Fruit fly (Drosophila melanogaster) whole organism, embryonic: ENCODE data around the gene CG12522.
A peak's percentile ranks its signal among the peaks of the same experiment; 100 is the strongest.

Source experiments
- Ada2b ChIP-seq: fragments of 200-800 bp; sonication (Bioruptor generic); IDR thresholded peaks from 2 replicates; pipeline ENCODE4 v1.3.6; 2022; ENCODE audit warnings: missing biosample characterization, missing genetic modification characterization
- Atf3 ChIP-seq: fragments of 200-800 bp; sonication (Bioruptor generic); optimal IDR thresholded peaks from 3 replicates; lab custom pipeline; 2016; ENCODE audit warnings: missing biosample characterization, missing genetic modification characterization
- Blimp-1 ChIP-seq: fragments of 200-800 bp; sonication (Bioruptor generic); optimal IDR thresholded peaks from 3 replicates; lab custom pipeline; 2018; ENCODE audit warnings: missing biosample characterization, missing genetic modification characterization, mild to moderate bottlenecking, moderate library complexity, missing genetic modification reagents
- BtbVII ChIP-seq: fragments of 200-800 bp; sonication (Bioruptor generic); optimal IDR thresholded peaks from 3 replicates; lab custom pipeline; 2017; ENCODE audit warnings: missing biosample characterization, mild to moderate bottlenecking, missing genetic modification characterization
- Bteb2 ChIP-seq: fragments of 200-800 bp; sonication (Bioruptor generic); optimal IDR thresholded peaks from 2 replicates; lab custom pipeline; 2016; ENCODE audit warnings: missing biosample characterization, missing genetic modification characterization
- CG10543 ChIP-seq: fragments of 200-800 bp; sonication (Bioruptor generic); optimal IDR thresholded peaks from 3 replicates; lab custom pipeline; 2017; ENCODE audit warnings: missing biosample characterization, mild to moderate bottlenecking, missing genetic modification characterization, moderate library complexity
- CG12219 ChIP-seq: fragments of 200-800 bp; sonication (Bioruptor generic); optimal IDR thresholded peaks from 3 replicates; lab custom pipeline; 2018; ENCODE audit warnings: missing biosample characterization, mild to moderate bottlenecking, missing genetic modification characterization
- CG12659 ChIP-seq: fragments of 200-800 bp; sonication (Bioruptor generic); optimal IDR thresholded peaks from 3 replicates; lab custom pipeline; 2017; ENCODE audit warnings: mild to moderate bottlenecking, missing biosample characterization, missing genetic modification reagents, missing genetic modification characterization
- CG16779 ChIP-seq: fragments of 200-800 bp; sonication (Bioruptor generic); IDR thresholded peaks from 2 replicates; pipeline ENCODE4 v1.3.6; 2022; ENCODE audit warnings: missing biosample characterization, missing genetic modification characterization
- CG18599 ChIP-seq: fragments of 200-800 bp; sonication (Bioruptor generic); optimal IDR thresholded peaks from 3 replicates; lab custom pipeline; 2017; ENCODE audit warnings: missing biosample characterization, missing genetic modification characterization, mild to moderate bottlenecking, moderate library complexity, missing genetic modification reagents
- CG18619 ChIP-seq: fragments of 200-800 bp; sonication (Bioruptor generic); optimal IDR thresholded peaks from 3 replicates; lab custom pipeline; 2017; ENCODE audit warnings: missing biosample characterization, mild to moderate bottlenecking, missing genetic modification characterization
- CG2199 ChIP-seq: fragments of 200-800 bp; sonication (Bioruptor generic); IDR thresholded peaks from 3 replicates; pipeline ENCODE4 v1.3.6; 2022; ENCODE audit warnings: missing biosample characterization, missing genetic modification characterization
- CG3726 ChIP-seq: fragments of 200-800 bp; sonication (Bioruptor generic); IDR thresholded peaks from 3 replicates; pipeline ENCODE4, ENCODE4 v1.3.6; 2022; ENCODE audit warnings: missing biosample characterization, missing genetic modification characterization
- CG3838 ChIP-seq: fragments of 200-800 bp; sonication (Bioruptor generic); optimal IDR thresholded peaks from 3 replicates; lab custom pipeline; 2016; ENCODE audit warnings: missing biosample characterization, missing genetic modification characterization
- CG3847 ChIP-seq: fragments of 200-800 bp; sonication (Bioruptor generic); IDR thresholded peaks from 2 replicates; pipeline ENCODE4 v1.3.6; 2022; ENCODE audit warnings: missing biosample characterization, missing genetic modification characterization
- CG3995 ChIP-seq: fragments of 200-800 bp; sonication (Bioruptor generic); optimal IDR thresholded peaks from 3 replicates; lab custom pipeline; 2016; ENCODE audit warnings: missing biosample characterization, missing genetic modification characterization
- CG42726 ChIP-seq: fragments of 200-800 bp; sonication (Bioruptor generic); IDR thresholded peaks from 2 replicates; pipeline ENCODE4 v1.3.6; 2022; ENCODE audit warnings: missing biosample characterization, missing genetic modification characterization; ENCODE audit not compliant: partially characterized antibody
- CG6254 ChIP-seq: fragments of 200-800 bp; sonication (Bioruptor generic); optimal IDR thresholded peaks from 3 replicates; lab custom pipeline; 2017; ENCODE audit warnings: mild to moderate bottlenecking, missing biosample characterization, missing genetic modification reagents, missing genetic modification characterization
- CG7786 ChIP-seq: fragments of 200-800 bp; sonication (Bioruptor generic); optimal IDR thresholded peaks from 2 replicates; lab custom pipeline; 2016; ENCODE audit warnings: missing biosample characterization, missing genetic modification characterization
- CG8089 ChIP-seq: fragments of 200-800 bp; sonication (Bioruptor generic); optimal IDR thresholded peaks from 3 replicates; lab custom pipeline; 2016; ENCODE audit warnings: missing biosample characterization, missing genetic modification characterization
- CG9797 ChIP-seq: fragments of 200-800 bp; sonication (Bioruptor generic); optimal IDR thresholded peaks from 3 replicates; lab custom pipeline; 2018; ENCODE audit warnings: missing biosample characterization, mild to moderate bottlenecking, missing genetic modification characterization
- D19B ChIP-seq: fragments of 200-800 bp; sonication (Bioruptor generic); optimal IDR thresholded peaks from 2 replicates; lab custom pipeline; 2017; ENCODE audit warnings: missing biosample characterization, mild to moderate bottlenecking, missing genetic modification characterization
- Eip74EF ChIP-seq, 2 experiments: fragments of 200-800 bp in 1 of 2; fragments of >200 bp in 1 of 2; sonication (Bioruptor generic) in 1 of 2; optimal IDR thresholded peaks; 2 replicates each; lab custom pipeline; 2017 to 2019; ENCODE audit warnings: missing biosample characterization in 2 of 2, missing genetic modification characterization in 2 of 2, mild to moderate bottlenecking in 1 of 2, moderate library complexity in 1 of 2
- Fer1 ChIP-seq: fragments of 200-800 bp; sonication (Bioruptor generic); optimal IDR thresholded peaks from 2 replicates; lab custom pipeline; 2017; ENCODE audit warnings: missing biosample characterization, mild to moderate bottlenecking, missing genetic modification characterization
- Gsc ChIP-seq: fragments of 200-800 bp; sonication (Bioruptor generic); IDR thresholded peaks from 2 replicates; pipeline ENCODE4 v1.3.6; 2022; ENCODE audit warnings: missing biosample characterization, missing genetic modification characterization
- H2.0 ChIP-seq: fragments of 200-800 bp; sonication (Bioruptor generic); IDR thresholded peaks from 2 replicates; pipeline ENCODE4 v1.3.6; 2022; ENCODE audit warnings: missing biosample characterization, missing genetic modification characterization
- HLH54F ChIP-seq: fragments of 200-800 bp; sonication (Bioruptor generic); optimal IDR thresholded peaks from 3 replicates; lab custom pipeline; 2016; ENCODE audit warnings: missing biosample characterization, missing genetic modification characterization
- Hand ChIP-seq: fragments of 200-800 bp; sonication (Bioruptor generic); optimal IDR thresholded peaks from 2 replicates; lab custom pipeline; 2017; ENCODE audit warnings: mild to moderate bottlenecking, missing biosample characterization, missing genetic modification reagents, missing genetic modification characterization
- HmgZ ChIP-seq: fragments of 200-800 bp; sonication (Bioruptor generic); optimal IDR thresholded peaks from 2 replicates; lab custom pipeline; 2018; ENCODE audit warnings: missing biosample characterization, mild to moderate bottlenecking, missing genetic modification characterization
- Mad ChIP-seq: fragments of 200-800 bp; sonication (Bioruptor generic); optimal IDR thresholded peaks from 2 replicates; lab custom pipeline; 2016; ENCODE audit warnings: missing biosample characterization, missing genetic modification characterization
- Med ChIP-seq: fragments of 200-800 bp; sonication (Bioruptor generic); peaks from one replicate; lab custom pipeline; 2016; ENCODE audit warnings: missing biosample characterization, missing genetic modification characterization, mild to moderate bottlenecking, inconsistent platforms, moderate library complexity
- Nf-YC ChIP-seq: fragments of 200-800 bp; optimal IDR thresholded peaks from 3 replicates; lab custom pipeline; 2019; ENCODE audit warnings: missing biosample characterization, mild to moderate bottlenecking, missing genetic modification characterization, moderate library complexity
- NfI ChIP-seq: fragments of 200-800 bp; sonication (Bioruptor generic); optimal IDR thresholded peaks from 3 replicates; lab custom pipeline; 2018; ENCODE audit warnings: missing biosample characterization, mild to moderate bottlenecking, missing genetic modification characterization, moderate library complexity
- PHDP ChIP-seq: fragments of 200-800 bp; sonication (Bioruptor generic); optimal IDR thresholded peaks from 3 replicates; lab custom pipeline; 2018; ENCODE audit warnings: missing biosample characterization, mild to moderate bottlenecking, missing genetic modification characterization, moderate library complexity
- cas ChIP-seq: fragments of 200-800 bp; sonication (Bioruptor generic); IDR thresholded peaks from 2 replicates; pipeline ENCODE4 v1.3.6; 2022; ENCODE audit warnings: missing biosample characterization, missing genetic modification characterization
- corto ChIP-seq: fragments of 200-800 bp; sonication (Bioruptor generic); optimal IDR thresholded peaks from 2 replicates; lab custom pipeline; 2016; ENCODE audit warnings: missing biosample characterization, mild to moderate bottlenecking, missing genetic modification characterization, moderate library complexity
- crol ChIP-seq: fragments of 200-800 bp; sonication (Bioruptor generic); IDR thresholded peaks from 2 replicates; pipeline ENCODE4 v1.3.6; 2022; ENCODE audit warnings: missing biosample characterization, missing genetic modification characterization
- danr ChIP-seq: fragments of 200-800 bp; sonication (Bioruptor generic); IDR thresholded peaks from 2 replicates; pipeline ENCODE4 v1.3.6; 2022; ENCODE audit warnings: missing biosample characterization, missing genetic modification characterization
- exex ChIP-seq: fragments of 200-800 bp; sonication (Bioruptor generic); optimal IDR thresholded peaks from 4 replicates; lab custom pipeline; 2018; ENCODE audit warnings: missing biosample characterization, mild to moderate bottlenecking, missing genetic modification characterization, moderate library complexity
- gfzf ChIP-seq: fragments of 200-800 bp; sonication (Bioruptor generic); optimal IDR thresholded peaks from 2 replicates; lab custom pipeline; 2016; ENCODE audit warnings: missing biosample characterization, mild to moderate bottlenecking, missing genetic modification characterization, moderate library complexity
- hb ChIP-seq: fragments of 200-800 bp; sonication (Bioruptor generic); IDR thresholded peaks from 3 replicates; pipeline ENCODE4 v1.3.6; 2022; ENCODE audit warnings: missing biosample characterization, missing genetic modification characterization; ENCODE audit not compliant: partially characterized antibody
- odd ChIP-seq: fragments of 200-800 bp; sonication (Bioruptor generic); optimal IDR thresholded peaks from 2 replicates; lab custom pipeline; 2017; ENCODE audit warnings: missing biosample characterization, mild to moderate bottlenecking, missing genetic modification characterization
- phol ChIP-seq: fragments of 200-800 bp; sonication (Bioruptor generic); optimal IDR thresholded peaks from 3 replicates; lab custom pipeline; 2018; ENCODE audit warnings: missing biosample characterization, mild to moderate bottlenecking, missing genetic modification characterization, moderate library complexity
- prd ChIP-seq, 3 experiments: fragments of >200 bp in 2 of 3; fragments of 200-800 bp in 1 of 3; sonication (Bioruptor generic) in 1 of 3; optimal IDR thresholded peaks in 2 of 3; IDR thresholded peaks in 1 of 3; 2 replicates in 2 of 3; 3 replicates in 1 of 3; pipeline versions ENCODE4 v1.3.6 to Lab custom; 2017 to 2022; ENCODE audit warnings: missing biosample characterization in 1 of 3, missing genetic modification characterization in 1 of 3
- pros ChIP-seq: fragments of 200-800 bp; sonication (Bioruptor generic); optimal IDR thresholded peaks from 3 replicates; lab custom pipeline; 2019; ENCODE audit warnings: missing biosample characterization, mild to moderate bottlenecking, missing genetic modification characterization, moderate library complexity
- repo ChIP-seq: fragments of 200-800 bp; sonication (Bioruptor generic); optimal IDR thresholded peaks from 2 replicates; lab custom pipeline; 2016; ENCODE audit warnings: missing biosample characterization, missing genetic modification characterization
- sisA ChIP-seq: fragments of 200-800 bp; sonication (Bioruptor generic); IDR thresholded peaks from 2 replicates; pipeline ENCODE4 v1.3.6; 2022; ENCODE audit warnings: missing biosample characterization, missing genetic modification characterization
- tgo ChIP-seq: fragments of 200-800 bp; sonication (Bioruptor generic); IDR thresholded peaks from 3 replicates; pipeline ENCODE4 v1.3.6; 2022; ENCODE audit warnings: missing biosample characterization, missing genetic modification characterization
- tna ChIP-seq: fragments of 200-800 bp; sonication (Bioruptor generic); IDR thresholded peaks from 2 replicates; pipeline ENCODE4 v1.3.6; 2022; ENCODE audit warnings: missing biosample characterization, missing genetic modification characterization; ENCODE audit not compliant: partially characterized antibody
- vnd ChIP-seq: fragments of 200-800 bp; sonication (Bioruptor generic); IDR thresholded peaks from 3 replicates; pipeline ENCODE4 v1.3.6; 2022; ENCODE audit warnings: missing biosample characterization, missing genetic modification characterization; ENCODE audit not compliant: partially characterized antibody
- z ChIP-seq: fragments of 200-800 bp; sonication (Bioruptor generic); IDR thresholded peaks from 3 replicates; pipeline ENCODE4 v1.3.6; 2022; ENCODE audit warnings: missing biosample characterization, missing genetic modification characterization

Gene CG12522

dm6 chr3L:11123598-11124284 is 15.7 kb downstream of the CG12522 start (continued):
- TF ChIP-seq HLH54F (GFP tag; lab: Kevin White, UChicago) (no peak), Gsc (GFP tag; lab: Robert Waterston, UW) (no peak), BtbVII (GFP tag; lab: Kevin White, UChicago) (peak; percentile 2), pros (GFP tag; lab: Kevin White, UChicago) (no peak), CG7786 (GFP tag; lab: Kevin White, UChicago) (no peak), hb (GFP tag; lab: Robert Waterston, UW) (no peak), Atf3 (GFP tag; lab: Kevin White, UChicago) (no peak), CG16779 (GFP tag; lab: Robert Waterston, UW) (no peak), CG3726 (GFP tag; lab: Robert Waterston, UW) (no peak), Ada2b (no peak), phol (tag; lab: Kevin White, UChicago) (no peak), CG8089 (GFP tag; lab: Kevin White, UChicago) (no peak), CG2199 (GFP tag; lab: Robert Waterston, UW) (no peak), exex (tag; lab: Kevin White, UChicago) (no peak), repo (GFP tag; lab: Kevin White, UChicago) (no peak), HmgZ (tag; lab: Kevin White, UChicago) (no peak), tgo (no peak), Fer1 (GFP tag; lab: Kevin White, UChicago) (no peak), z (GFP tag; lab: Robert Waterston, UW) (no peak), prd (optimal IDR thresholded peaks at IDR 0.05; lab: Kevin White, UChicago) (no peak), prd (GFP tag; IDR thresholded peaks at IDR 0.05; lab: Robert Waterston, UW) (no peak), crol (peak; percentile 96), Nf-YC (tag; lab: Kevin White, UChicago) (no peak), Hand (no peak), tna (GFP tag; lab: Robert Waterston, UW) (no peak), CG12659 (GFP tag; lab: Kevin White, UChicago) (no peak), vnd (no peak), CG6254 (GFP tag; lab: Kevin White, UChicago) (no peak), corto (GFP tag; lab: Kevin White, UChicago) (no peak), Mad (no peak), CG42726 (no peak), sisA (GFP tag; lab: Robert Waterston, UW) (no peak), H2.0 (GFP tag; lab: Robert Waterston, UW) (no peak), danr (GFP tag; lab: Robert Waterston, UW) (no peak), CG18619 (GFP tag; lab: Kevin White, UChicago) (no peak), CG9797 (GFP tag; lab: Kevin White, UChicago) (no peak), CG3995 (no peak), odd (no peak), Blimp-1 (GFP tag; lab: Kevin White, UChicago) (no peak)

DNA sequence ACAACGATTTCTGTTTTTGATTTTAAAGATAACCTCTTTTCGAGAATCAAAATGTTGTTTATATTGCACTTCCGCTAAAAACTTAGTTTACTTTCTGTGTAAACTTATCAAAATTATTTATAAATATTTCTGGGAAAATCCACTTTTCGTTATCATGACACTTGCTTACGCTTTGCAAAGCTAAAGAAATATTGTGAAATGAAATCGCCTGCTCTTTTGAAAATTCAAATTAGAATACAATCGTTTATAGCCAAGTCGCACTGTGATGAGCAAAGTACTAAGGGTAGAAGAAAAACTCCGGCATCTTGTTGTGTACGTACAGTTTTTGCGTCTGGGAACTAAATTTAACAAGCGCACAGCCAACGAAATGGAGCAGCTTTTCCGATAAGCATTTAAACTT is 16.4 kb downstream of the CG12522 start:
- TF ChIP-seq Med (GFP tag; lab: Kevin White, UChicago), result peak; percentile 79
- no peak for TF ChIP-seq Bteb2
- no peak for TF ChIP-seq CG10543 (GFP tag; lab: Kevin White, UChicago)
- TF ChIP-seq CG18599 (GFP tag; lab: Kevin White, UChicago), result peak; percentile 1
- no peak for TF ChIP-seq CG12219
- peak; percentile 23 for TF ChIP-seq PHDP
- TF ChIP-seq Eip74EF (GFP tag; optimal IDR thresholded peaks at IDR 0.05; lab: Kevin White, UChicago), result peak in 1 of 2 experiments; percentile 20
- no peak for TF ChIP-seq cas (GFP tag; lab: Robert Waterston, UW)
- peak; percentile 23 for TF ChIP-seq NfI (GFP tag; lab: Kevin White, UChicago)
- no peak for TF ChIP-seq CG3847 (GFP tag; lab: Robert Waterston, UW)
- no peak for TF ChIP-seq gfzf (GFP tag; lab: Kevin White, UChicago)
- TF ChIP-seq D19B, result no peak
- no peak for TF ChIP-seq CG3838 (GFP tag; lab: Kevin White, UChicago)
